Worm (Caenorhabditis elegans): Measurements from ENCODE around the gene W06A7.4.

- TF ChIP-seq unc-86 (tag; optimal IDR thresholded peaks at IDR 0.05) = no peak
- no peak for TF ChIP-seq hlh-30 (tag; optimal IDR thresholded peaks at IDR 0.05; ENCODE audit: insufficient read depth)
- TF ChIP-seq nhr-11 (tag; optimal IDR thresholded peaks at IDR 0.05) = no peak
- TF ChIP-seq ahr-1 (tag; optimal IDR thresholded peaks at IDR 0.05) = no peak
Measured at ce11 chrV:14824124-14824523, at the start of gene W06A7.4.
